Worm (Caenorhabditis elegans) whole organism, early embryonic: ENCODE results near the gene spp-11.

Source experiments
- B0310.2 ChIP-seq: sonication (generic microtip); optimal IDR thresholded peaks from 2 replicates; lab custom pipeline; 2016; ENCODE audit warnings: mild to moderate bottlenecking, missing genetic modification characterization, missing compliant biosample characterization
- F13C5.2 ChIP-seq: sonication (generic microtip); optimal IDR thresholded peaks from 2 replicates; lab custom pipeline; 2017; ENCODE audit warnings: mild to moderate bottlenecking, missing genetic modification characterization, inconsistent platforms, missing compliant biosample characterization
- ama-1 ChIP-seq: fragments of 150-350 bp; optimal IDR thresholded peaks from 2 replicates; lab custom pipeline; 2014
- ceh-13 ChIP-seq: fragments of 200-800 bp; sonication (Bioruptor generic); optimal IDR thresholded peaks from 2 replicates; lab custom pipeline; 2018; ENCODE audit warnings: mild to moderate bottlenecking, missing genetic modification characterization, missing compliant biosample characterization
- ceh-36 ChIP-seq: sonication (generic microtip); optimal IDR thresholded peaks from 2 replicates; lab custom pipeline; 2016; ENCODE audit warnings: missing genetic modification characterization, inconsistent platforms, missing compliant biosample characterization
- ets-7 ChIP-seq: sonication (generic microtip); optimal IDR thresholded peaks from 2 replicates; lab custom pipeline; 2016; ENCODE audit warnings: missing genotype, missing genetic modification characterization, missing compliant biosample characterization
- hmbx-1 ChIP-seq: sonication (generic microtip); optimal IDR thresholded peaks from 2 replicates; lab custom pipeline; 2016; ENCODE audit warnings: mild to moderate bottlenecking, missing genetic modification characterization, missing compliant biosample characterization
- tbx-11 ChIP-seq: fragments of 200-800 bp; sonication (Bioruptor generic); IDR thresholded peaks from 2 replicates; pipeline ENCODE4 v1.3.6; 2022; ENCODE audit warnings: missing genetic modification characterization, missing compliant biosample characterization
- tbx-37 ChIP-seq: fragments of 200-800 bp; sonication (Bioruptor generic); conservative IDR thresholded peaks from 2 replicates; pipeline ENCODE4 v1.3.6; 2022; ENCODE audit warnings: missing genetic modification reagents, missing genetic modification characterization, missing compliant biosample characterization

DNA sequence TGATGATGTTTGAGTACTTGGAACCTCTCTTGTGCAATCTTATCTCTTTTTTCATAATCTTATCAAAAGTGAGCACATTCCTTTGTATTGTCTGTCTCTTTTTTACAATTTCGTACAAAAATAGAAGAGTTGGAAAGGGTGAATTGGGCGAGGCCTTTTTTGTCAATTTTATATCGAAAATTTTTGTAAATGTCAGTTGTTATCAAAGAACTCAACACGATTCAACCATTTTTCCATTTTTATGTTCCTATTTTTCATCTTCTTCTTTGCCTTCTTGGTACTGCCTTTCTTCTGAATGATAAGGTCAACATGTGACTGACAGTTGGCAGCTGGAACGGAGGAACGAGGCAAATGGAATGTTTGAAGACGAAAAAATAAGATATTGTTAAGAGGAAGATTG lies 6.6 kb upstream of the spp-11 start:
- TF ChIP-seq ceh-36 = no peak
- no peak for TF ChIP-seq ama-1
- no peak for TF ChIP-seq B0310.2 (tag; lab: Kevin White, UChicago)
- no peak for TF ChIP-seq F13C5.2 (tag; lab: Kevin White, UChicago)
- no peak for TF ChIP-seq tbx-37 (GFP tag; lab: Robert Waterston, UW)
- TF ChIP-seq tbx-11 (GFP tag; lab: Robert Waterston, UW) = no peak
- TF ChIP-seq ets-7 (tag; lab: Kevin White, UChicago) = no peak
- no peak for TF ChIP-seq ceh-13 (GFP tag; lab: Kevin White, UChicago)
- no peak for TF ChIP-seq hmbx-1 (tag; lab: Kevin White, UChicago)
